Worm (Caenorhabditis elegans): Measurements from ENCODE around the gene F40A3.4.

DNA sequence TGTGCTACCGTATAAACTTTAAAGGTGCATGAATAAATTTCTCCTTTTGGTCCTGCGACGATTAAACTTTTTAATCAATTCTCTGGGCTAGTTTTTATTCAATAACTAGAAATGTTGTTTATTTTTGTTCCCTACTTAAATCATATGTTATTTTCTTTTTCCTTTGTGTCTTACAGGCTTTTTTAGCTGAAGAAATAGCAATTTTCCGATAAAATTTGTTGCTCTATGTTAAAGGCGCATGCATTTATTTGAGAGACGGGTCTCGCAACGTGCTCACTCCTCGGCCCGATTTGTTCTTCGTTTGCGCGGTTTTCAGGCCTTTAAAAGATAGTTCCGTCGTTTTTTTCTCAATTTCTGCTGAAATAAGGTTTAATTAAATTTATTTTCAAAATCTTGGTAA, 21.7 kb upstream of the F40A3.4 start:
- TF ChIP-seq nhr-77 (tag; optimal IDR thresholded peaks at IDR 0.05) (no peak), skn-1 (tag; optimal IDR thresholded peaks at IDR 0.05) (no peak), dve-1 (tag; optimal IDR thresholded peaks at IDR 0.05; ENCODE audit: insufficient read depth) (no peak), mdt-29 (GFP tag; IDR thresholded peaks at IDR 0.05) (no peak), tra-1 (GFP tag; IDR thresholded peaks at IDR 0.05) (no peak), aly-2 (tag; optimal IDR thresholded peaks at IDR 0.05) (no peak), fkh-10 (GFP tag; optimal IDR thresholded peaks at IDR 0.05) (no peak)

Measured in whole organism, L4 larva.